Fruit fly (Drosophila melanogaster): ENCODE data around the gene CG14142.

CG14142 gene

dm6 chr3L:11173049-11173564 is at the start of gene CG14142:
Gene CG14142 (plus strand): TSS chr3L:11173514.
- TF ChIP-seq pan (optimal IDR thresholded peaks at IDR 0.05), result no peak
- TF ChIP-seq HLH106 (tag; optimal IDR thresholded peaks at IDR 0.05), result no peak
- TF ChIP-seq OdsH (GFP tag; optimal IDR thresholded peaks at IDR 0.05), result no peak
- TF ChIP-seq Rel (GFP tag; optimal IDR thresholded peaks at IDR 0.05), result no peak
- no peak for TF ChIP-seq Rel (tag; optimal IDR thresholded peaks at IDR 0.05)
- no peak for TF ChIP-seq Sp1 (GFP tag; optimal IDR thresholded peaks at IDR 0.05)
- TF ChIP-seq fru (GFP tag; optimal IDR thresholded peaks at IDR 0.05), result no peak
- no peak for TF ChIP-seq Abd-B (GFP tag; optimal IDR thresholded peaks at IDR 0.05)
- TF ChIP-seq woc (GFP tag; optimal IDR thresholded peaks at IDR 0.05), result no peak
- no peak for TF ChIP-seq CG32264 (GFP tag; optimal IDR thresholded peaks at IDR 0.05)
- no peak for TF ChIP-seq psq (GFP tag; optimal IDR thresholded peaks at IDR 0.05)
- no peak for TF ChIP-seq brk (GFP tag; optimal IDR thresholded peaks at IDR 0.05)

dm6 chr3L:11123598-11124284 is 49.6 kb upstream of the CG14142 start:
- peak in 1 of 2 experiments; percentile 48 for TF ChIP-seq dl (GFP tag; optimal IDR thresholded peaks at IDR 0.05; ENCODE audit: insufficient read depth in 1 of 2, partially characterized antibody in 2 of 2)
- peak; percentile 42 for TF ChIP-seq Dif (GFP tag; optimal IDR thresholded peaks at IDR 0.05; ENCODE audit: partially characterized antibody)
- TF ChIP-seq Rel (GFP tag; optimal IDR thresholded peaks at IDR 0.05), result no peak
- TF ChIP-seq Rel (tag; optimal IDR thresholded peaks at IDR 0.05), result peak; percentile 3
- TF ChIP-seq tai (GFP tag; optimal IDR thresholded peaks at IDR 0.05), result no peak
- no peak for TF ChIP-seq Jra (GFP tag; optimal IDR thresholded peaks at IDR 0.05)
- peak; percentile 45 for TF ChIP-seq psq (GFP tag; optimal IDR thresholded peaks at IDR 0.05)
- no peak for TF ChIP-seq Vsx2 (GFP tag; optimal IDR thresholded peaks at IDR 0.05; ENCODE audit: partially characterized antibody)
- peak; percentile 43 for TF ChIP-seq Myc (optimal IDR thresholded peaks at IDR 0.05)

dm6 chr3L:11124439-11124838 is 48.9 kb upstream of the CG14142 start:
- TF ChIP-seq HLH106 (tag; optimal IDR thresholded peaks at IDR 0.05) (no peak), brk (GFP tag; optimal IDR thresholded peaks at IDR 0.05) (no peak), woc (GFP tag; optimal IDR thresholded peaks at IDR 0.05) (no peak), Jra (GFP tag; optimal IDR thresholded peaks at IDR 0.05) (no peak), CrebA (GFP tag; optimal IDR thresholded peaks at IDR 0.05; ENCODE audit: borderline replicate concordance) (no peak), Rel (GFP tag; optimal IDR thresholded peaks at IDR 0.05) (no peak), Rel (tag; optimal IDR thresholded peaks at IDR 0.05) (no peak), Hr78 (GFP tag; optimal IDR thresholded peaks at IDR 0.05) (no peak), sage (GFP tag; optimal IDR thresholded peaks at IDR 0.05) (no peak), lola (GFP tag; optimal IDR thresholded peaks at IDR 0.05) (no peak), OdsH (GFP tag; optimal IDR thresholded peaks at IDR 0.05) (no peak), dmrt93B (GFP tag; optimal IDR thresholded peaks at IDR 0.05) (no peak), rgr (GFP tag; optimal IDR thresholded peaks at IDR 0.05) (no peak), foxo (GFP tag; optimal IDR thresholded peaks at IDR 0.05) (no peak), dsf (GFP tag; optimal IDR thresholded peaks at IDR 0.05; ENCODE audit: borderline replicate concordance) (no peak), Sp1 (GFP tag; optimal IDR thresholded peaks at IDR 0.05) (no peak), Dfd (GFP tag; optimal IDR thresholded peaks at IDR 0.05) (no peak), fru (GFP tag; optimal IDR thresholded peaks at IDR 0.05) (no peak)

- TF ChIP-seq ey (GFP tag; optimal IDR thresholded peaks at IDR 0.05), result no peak
- no peak for TF ChIP-seq lola (GFP tag; optimal IDR thresholded peaks at IDR 0.05)
- TF ChIP-seq Hr78 (GFP tag; optimal IDR thresholded peaks at IDR 0.05), result no peak
- TF ChIP-seq dsf (GFP tag; optimal IDR thresholded peaks at IDR 0.05; ENCODE audit: borderline replicate concordance), result no peak
- no peak for TF ChIP-seq jim (GFP tag; optimal IDR thresholded peaks at IDR 0.05)
- TF ChIP-seq h (GFP tag; optimal IDR thresholded peaks at IDR 0.05), result no peak
- no peak for TF ChIP-seq dl (GFP tag; optimal IDR thresholded peaks at IDR 0.05; ENCODE audit: insufficient read depth in 1 of 2, partially characterized antibody in 2 of 2)
- TF ChIP-seq Abd-B (GFP tag; optimal IDR thresholded peaks at IDR 0.05), result no peak
- TF ChIP-seq Rel (GFP tag; optimal IDR thresholded peaks at IDR 0.05), result no peak
- TF ChIP-seq Rel (tag; optimal IDR thresholded peaks at IDR 0.05), result no peak
- TF ChIP-seq foxo (GFP tag; optimal IDR thresholded peaks at IDR 0.05), result no peak
- no peak for TF ChIP-seq sage (GFP tag; optimal IDR thresholded peaks at IDR 0.05)
- no peak for TF ChIP-seq br (GFP tag; optimal IDR thresholded peaks at IDR 0.05)
- TF ChIP-seq CrebA (GFP tag; optimal IDR thresholded peaks at IDR 0.05; ENCODE audit: borderline replicate concordance), result no peak
- TF ChIP-seq Hnf4 (GFP tag; optimal IDR thresholded peaks at IDR 0.05), result no peak
These were observed 48.5 kb upstream of the CG14142 start for dm6 chr3L:11124841-11125240.
